ENCODE assay signal across 1 fruit fly cellular context in the genomic region with DNA sequence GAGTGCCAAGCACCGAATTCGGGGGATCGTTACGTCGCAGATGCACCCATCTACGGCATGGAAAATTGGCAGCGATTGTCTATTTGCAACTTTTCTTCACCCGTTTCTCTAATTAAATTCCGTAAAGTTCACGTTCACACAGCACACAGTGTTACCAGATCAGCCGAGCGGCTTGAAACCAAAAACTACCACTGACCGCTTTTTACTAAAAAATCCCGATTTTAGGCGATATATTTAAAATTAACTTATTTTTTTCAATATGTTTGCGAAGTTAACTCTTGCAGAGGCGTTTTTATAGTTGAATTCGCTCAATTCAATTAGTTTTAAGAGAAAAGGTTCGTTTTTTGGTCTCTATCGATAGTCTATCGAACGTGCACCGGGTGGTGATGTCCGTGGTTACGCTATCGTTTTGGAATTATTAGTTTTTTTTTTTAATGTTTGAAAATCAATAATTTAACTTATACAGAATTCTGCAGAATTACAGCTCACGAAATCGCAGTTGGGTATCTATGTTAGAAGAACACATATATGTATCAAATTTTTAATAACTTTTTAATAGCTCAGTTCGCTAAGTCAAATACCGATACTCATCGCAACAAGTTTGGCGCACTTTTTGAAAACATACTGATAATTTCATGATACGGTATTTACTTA.
TF ChIP-seq lines count a peak whose summit lies in the region.

A gene (minus strand): TSS at position 153 of the 654 bp plus-strand sequence.

TF ChIP-seq in whole organism, embryonic, 481 proteins besides CTCF, POLR2A, EP300 and RAD21 (continued from another document):
- peak; percentile 17; the same call in 1 of the 2 replicates for TF ChIP-seq MBD-R2 (GFP tag; IDR thresholded peaks at IDR 0.05; lab: Robert Waterston, UW)
- no peak for TF ChIP-seq CkIIα-i1 (GFP tag; IDR thresholded peaks at IDR 0.05; lab: Robert Waterston, UW)
- TF ChIP-seq lab (GFP tag; optimal IDR thresholded peaks at IDR 0.05; lab: Kevin White, UChicago), result no peak
- TF ChIP-seq CG15073 (GFP tag; optimal IDR thresholded peaks at IDR 0.05; lab: Kevin White, UChicago), result no peak
- no peak for TF ChIP-seq Fer1 (GFP tag; optimal IDR thresholded peaks at IDR 0.05; lab: Kevin White, UChicago)
- TF ChIP-seq bsh (GFP tag; optimal IDR thresholded peaks at IDR 0.05; lab: Kevin White, UChicago), result no peak
- TF ChIP-seq CG5180 (GFP tag; optimal IDR thresholded peaks at IDR 0.05; lab: Kevin White, UChicago), result no peak
- TF ChIP-seq HmgD (GFP tag; optimal IDR thresholded peaks at IDR 0.05; lab: Kevin White, UChicago), result no peak
- TF ChIP-seq sens-2 (GFP tag; IDR thresholded peaks at IDR 0.05; lab: Robert Waterston, UW), result no peak
- no peak for TF ChIP-seq CG8359 (GFP tag; optimal IDR thresholded peaks at IDR 0.05; lab: Kevin White, UChicago; ENCODE audit: borderline replicate concordance)
- peak; percentile 75 for TF ChIP-seq Ets65A (GFP tag; lab: Kevin White, UChicago)
- TF ChIP-seq CG12299 (tag; optimal IDR thresholded peaks at IDR 0.05; lab: Kevin White, UChicago), result no peak
- no peak for TF ChIP-seq H15 (GFP tag; IDR thresholded peaks at IDR 0.05; lab: Robert Waterston, UW)
- no peak for TF ChIP-seq Mrtf (GFP tag; IDR thresholded peaks at IDR 0.05; lab: Robert Waterston, UW)
- no peak for TF ChIP-seq sqz (GFP tag; optimal IDR thresholded peaks at IDR 0.05; lab: Kevin White, UChicago)
- peak; percentile 55 for TF ChIP-seq Dref (GFP tag; IDR thresholded peaks at IDR 0.05; lab: Robert Waterston, UW)
- peak; percentile 13 for TF ChIP-seq Abd-B (GFP tag; optimal IDR thresholded peaks at IDR 0.05; lab: Kevin White, UChicago)
- peak; percentile 44 for TF ChIP-seq phol (tag; optimal IDR thresholded peaks at IDR 0.05; lab: Kevin White, UChicago)
- no peak for TF ChIP-seq ems (GFP tag; optimal IDR thresholded peaks at IDR 0.05; lab: Kevin White, UChicago)
- no peak for TF ChIP-seq CG18619 (GFP tag; optimal IDR thresholded peaks at IDR 0.05; lab: Kevin White, UChicago)
- TF ChIP-seq Max (GFP tag; optimal IDR thresholded peaks at IDR 0.05; lab: Kevin White, UChicago), result peak; percentile 21
- TF ChIP-seq CG15479 (GFP tag; optimal IDR thresholded peaks at IDR 0.05; lab: Kevin White, UChicago), result no peak
- peak; percentile 41 for TF ChIP-seq CG12391 (tag; optimal IDR thresholded peaks at IDR 0.05; lab: Kevin White, UChicago)
- TF ChIP-seq CG3726 (GFP tag; IDR thresholded peaks at IDR 0.05; lab: Robert Waterston, UW), result no peak
- no peak for TF ChIP-seq Camta (GFP tag; optimal IDR thresholded peaks at IDR 0.05; lab: Kevin White, UChicago)
- TF ChIP-seq Awh (GFP tag; IDR thresholded peaks at IDR 0.05; lab: Robert Waterston, UW), result no peak
- TF ChIP-seq bab2 (GFP tag; optimal IDR thresholded peaks at IDR 0.05; lab: Kevin White, UChicago), result no peak
- TF ChIP-seq CG17328 (GFP tag; IDR thresholded peaks at IDR 0.05; lab: Robert Waterston, UW), result no peak
- TF ChIP-seq croc (GFP tag; conservative IDR thresholded peaks at IDR 0.05; lab: Robert Waterston, UW), result no peak
- TF ChIP-seq ken (GFP tag; IDR thresholded peaks at IDR 0.05; lab: Robert Waterston, UW), result no peak
- no peak for TF ChIP-seq Dip3 (GFP tag; optimal IDR thresholded peaks at IDR 0.05; lab: Kevin White, UChicago)
- TF ChIP-seq Med (GFP tag; lab: Kevin White, UChicago), result no peak
- no peak for TF ChIP-seq lmd (GFP tag; IDR thresholded peaks at IDR 0.05; lab: Robert Waterston, UW)
- TF ChIP-seq CG10565 (GFP tag; optimal IDR thresholded peaks at IDR 0.05; lab: Kevin White, UChicago), result no peak
- TF ChIP-seq jigr1 (GFP tag; IDR thresholded peaks at IDR 0.05; lab: Robert Waterston, UW), result no peak; the same call in 2 of the 3 replicates
- no peak for TF ChIP-seq CG14014 (GFP tag; IDR thresholded peaks at IDR 0.05; lab: Robert Waterston, UW)
- no peak for TF ChIP-seq Optix (GFP tag; IDR thresholded peaks at IDR 0.05; lab: Robert Waterston, UW)
- no peak for TF ChIP-seq bowl (GFP tag; IDR thresholded peaks at IDR 0.05; lab: Robert Waterston, UW)
- TF ChIP-seq Dip2 (GFP tag; IDR thresholded peaks at IDR 0.05; lab: Robert Waterston, UW), result no peak
- no peak for TF ChIP-seq CG4360 (GFP tag; IDR thresholded peaks at IDR 0.05; lab: Robert Waterston, UW)
- no peak for TF ChIP-seq esg (GFP tag; conservative IDR thresholded peaks at IDR 0.05; lab: Robert Waterston, UW)
- no peak for TF ChIP-seq ci (GFP tag; IDR thresholded peaks at IDR 0.05; lab: Robert Waterston, UW)
- no peak for TF ChIP-seq tx (GFP tag; optimal IDR thresholded peaks at IDR 0.05; lab: Kevin White, UChicago)
- no peak for TF ChIP-seq CG31365 (tag; optimal IDR thresholded peaks at IDR 0.05; lab: Kevin White, UChicago)
- TF ChIP-seq ac (GFP tag; optimal IDR thresholded peaks at IDR 0.05; lab: Kevin White, UChicago), result no peak
- no peak for TF ChIP-seq CG6254 (GFP tag; optimal IDR thresholded peaks at IDR 0.05; lab: Kevin White, UChicago)
- no peak for TF ChIP-seq hkb (optimal IDR thresholded peaks at IDR 0.05; lab: Kevin White, UChicago)
- no peak for TF ChIP-seq hkb (GFP tag; IDR thresholded peaks at IDR 0.05; lab: Robert Waterston, UW)
- TF ChIP-seq Chrac-16 (GFP tag; optimal IDR thresholded peaks at IDR 0.05; lab: Kevin White, UChicago), result no peak
- no peak for TF ChIP-seq Sox100B (GFP tag; optimal IDR thresholded peaks at IDR 0.05; lab: Kevin White, UChicago)
- no peak for TF ChIP-seq CG8290 (GFP tag; optimal IDR thresholded peaks at IDR 0.05; lab: Kevin White, UChicago)
- no peak for TF ChIP-seq CG8290 (tag; optimal IDR thresholded peaks at IDR 0.05; lab: Kevin White, UChicago)
- no peak for TF ChIP-seq klu (GFP tag; IDR thresholded peaks at IDR 0.05; lab: Robert Waterston, UW)
- TF ChIP-seq Doc2 (GFP tag; IDR thresholded peaks at IDR 0.05; lab: Robert Waterston, UW), result no peak
- TF ChIP-seq sob (GFP tag; IDR thresholded peaks at IDR 0.05; lab: Robert Waterston, UW), result no peak
- TF ChIP-seq ind (GFP tag; optimal IDR thresholded peaks at IDR 0.05; lab: Kevin White, UChicago), result no peak
- TF ChIP-seq CG6175 (GFP tag; IDR thresholded peaks at IDR 0.05; lab: Robert Waterston, UW), result no peak
- peak; percentile 86 for TF ChIP-seq hb (GFP tag; IDR thresholded peaks at IDR 0.05; lab: Robert Waterston, UW; ENCODE audit: partially characterized antibody)
- TF ChIP-seq ab (GFP tag; optimal IDR thresholded peaks at IDR 0.05; lab: Kevin White, UChicago), result no peak
- no peak for TF ChIP-seq ase (GFP tag; IDR thresholded peaks at IDR 0.05; lab: Robert Waterston, UW)
- TF ChIP-seq slp2 (GFP tag; optimal IDR thresholded peaks at IDR 0.05; lab: Kevin White, UChicago), result no peak
- no peak for TF ChIP-seq CG1792 (GFP tag; optimal IDR thresholded peaks at IDR 0.05; lab: Kevin White, UChicago)
- TF ChIP-seq gt (GFP tag; IDR thresholded peaks at IDR 0.05; lab: Robert Waterston, UW), result no peak
- TF ChIP-seq CG2712 (tag; optimal IDR thresholded peaks at IDR 0.05; lab: Kevin White, UChicago), result no peak
- TF ChIP-seq CG7271 (tag; optimal IDR thresholded peaks at IDR 0.05; lab: Kevin White, UChicago), result no peak
- TF ChIP-seq GATAe (GFP tag; conservative IDR thresholded peaks at IDR 0.05; lab: Robert Waterston, UW), result no peak
- no peak for TF ChIP-seq CG3163 (GFP tag; optimal IDR thresholded peaks at IDR 0.05; lab: Kevin White, UChicago)
- no peak for TF ChIP-seq CG10274 (GFP tag; optimal IDR thresholded peaks at IDR 0.05; lab: Kevin White, UChicago)
- no peak for TF ChIP-seq zfh1 (GFP tag; IDR thresholded peaks at IDR 0.05; lab: Robert Waterston, UW)
- no peak for TF ChIP-seq sr (GFP tag; IDR thresholded peaks at IDR 0.05; lab: Robert Waterston, UW)
- no peak for TF ChIP-seq CG17385 (GFP tag; optimal IDR thresholded peaks at IDR 0.05; lab: Kevin White, UChicago)
